Worm (Caenorhabditis elegans): ENCODE measurements around the gene his-32.

his-32 gene

ce11 chrIV:8318799-8319198 is 15.3 kb upstream of the his-32 start (continued):
- TF ChIP-seq lsy-2 (tag; optimal IDR thresholded peaks at IDR 0.05): no peak
- TF ChIP-seq unc-62 (GFP tag; optimal IDR thresholded peaks at IDR 0.05 in 1 of 2): no peak
- no peak for TF ChIP-seq unc-62 (tag; optimal IDR thresholded peaks at IDR 0.05)
- TF ChIP-seq Y105C5A.15 (GFP tag; IDR thresholded peaks at IDR 0.05): no peak

- no peak for TF ChIP-seq ztf-11 (tag; optimal IDR thresholded peaks at IDR 0.05)
Observed at ce11 chrIV:8325667-8326066, 8.4 kb upstream of the his-32 start, which contains the start of gene F35H10.3. Gene F35H10.3, plus strand, starts transcription at chrIV:8325967.

ce11 chrIV:8328913-8329312 is 5.2 kb upstream of the his-32 start, which contains the start of gene F35H10.2:
Gene F35H10.2, plus strand, starts transcription at chrIV:8329213.
- TF ChIP-seq mxl-3 (GFP tag; optimal IDR thresholded peaks at IDR 0.05): no peak
- no peak for TF ChIP-seq nhr-48 (tag; optimal IDR thresholded peaks at IDR 0.05)
- no peak for TF ChIP-seq D1046.2 (GFP tag; IDR thresholded peaks at IDR 0.05)
- TF ChIP-seq nhr-102 (tag; optimal IDR thresholded peaks at IDR 0.05): no peak

- TF ChIP-seq D1046.2 (GFP tag; IDR thresholded peaks at IDR 0.05) (no peak), nhr-237 (tag; optimal IDR thresholded peaks at IDR 0.05) (no peak), ceh-20 (GFP tag; IDR thresholded peaks at IDR 0.05) (no peak), attf-4 (tag; optimal IDR thresholded peaks at IDR 0.05) (no peak), ceh-44 (GFP tag; IDR thresholded peaks at IDR 0.05) (no peak)
Observed at ce11 chrIV:8332526-8332925, 1.6 kb upstream of the his-32 start, which contains the start of gene lys-10. Gene lys-10, plus strand, starts transcription at chrIV:8332826.

DNA sequence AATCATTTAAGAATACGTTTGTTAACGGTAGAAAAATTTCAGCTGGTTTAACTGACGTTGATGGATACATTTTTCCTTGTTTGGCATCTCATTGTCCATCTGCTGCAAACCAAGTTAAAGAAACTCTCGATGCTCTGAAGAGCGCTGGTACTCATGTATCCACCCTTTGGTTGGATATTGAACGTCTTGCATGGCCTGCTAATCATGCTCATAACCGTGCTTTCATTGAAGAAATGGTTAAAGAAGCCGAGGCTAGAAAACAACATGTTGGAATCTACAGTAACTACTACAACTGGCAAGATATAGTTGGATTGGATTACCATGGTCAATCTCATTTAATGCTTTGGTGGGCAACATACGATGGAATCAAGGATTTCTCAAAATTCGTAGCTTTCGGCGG is 1.1 kb upstream of the his-32 start:
- TF ChIP-seq unc-62 (GFP tag; optimal IDR thresholded peaks at IDR 0.05 in 1 of 2) (peak in 1 of 2 experiments; percentile 97), unc-62 (tag; optimal IDR thresholded peaks at IDR 0.05) (no peak), rbr-2 (tag; optimal IDR thresholded peaks at IDR 0.05) (no peak)

- TF ChIP-seq ceh-32 (tag; optimal IDR thresholded peaks at IDR 0.05; ENCODE audit: poor library complexity): no peak
- TF ChIP-seq hmg-1.1 (GFP tag; IDR thresholded peaks at IDR 0.05): no peak
- TF ChIP-seq nhr-41 (GFP tag; IDR thresholded peaks at IDR 0.05): no peak
- TF ChIP-seq nhr-102 (tag; optimal IDR thresholded peaks at IDR 0.05): no peak
- TF ChIP-seq attf-4 (tag; optimal IDR thresholded peaks at IDR 0.05): no peak
- no peak for TF ChIP-seq nhr-48 (tag; optimal IDR thresholded peaks at IDR 0.05)
Observed at ce11 chrIV:8333554-8333953, 551 bp upstream of the his-32 start.

ce11 chrIV:8333954-8333987 is 334 bp upstream of the his-32 start, which contains the start of gene his-31:
Gene his-31, minus strand, starts transcription at chrIV:8333983.
- TF ChIP-seq daf-8 (GFP tag; IDR thresholded peaks at IDR 0.05) (no peak), snpc-1.2 (GFP tag; IDR thresholded peaks at IDR 0.05) (no peak), lin-15B (tag; optimal IDR thresholded peaks at IDR 0.05) (no peak), daf-12 (tag; optimal IDR thresholded peaks at IDR 0.05) (no peak), gei-8 (GFP tag; optimal IDR thresholded peaks at IDR 0.05) (no peak), mes-2 (tag; optimal IDR thresholded peaks at IDR 0.05; ENCODE audit: poor library complexity, severe bottlenecking) (no peak), ces-1 (GFP tag; optimal IDR thresholded peaks at IDR 0.05) (no peak), lsy-2 (tag; optimal IDR thresholded peaks at IDR 0.05) (no peak), dmd-9 (GFP tag; IDR thresholded peaks at IDR 0.05) (no peak), nhr-111 (GFP tag; optimal IDR thresholded peaks at IDR 0.05) (no peak), mxl-2 (GFP tag; conservative IDR thresholded peaks at IDR 0.05) (no peak), madf-9 (GFP tag; conservative IDR thresholded peaks at IDR 0.05) (no peak), ceh-20 (GFP tag; IDR thresholded peaks at IDR 0.05) (no peak), dpl-1 (GFP tag; optimal IDR thresholded peaks at IDR 0.05) (no peak), nhr-28 (tag; optimal IDR thresholded peaks at IDR 0.05) (no peak), mdl-1 (tag; optimal IDR thresholded peaks at IDR 0.05) (no peak), set-16 (GFP tag; IDR thresholded peaks at IDR 0.05) (no peak), daf-16 (GFP tag; optimal IDR thresholded peaks at IDR 0.05) (no peak), daf-16 (tag; optimal IDR thresholded peaks at IDR 0.05) (no peak)
